Fruit fly (Drosophila melanogaster) whole organism, embryonic: Measurements from ENCODE around the gene Elal.
A peak's percentile ranks its signal among the peaks of the same experiment; 100 is the strongest.

Experiments used
- ATbp ChIP-seq: fragments of 200-800 bp; sonication (Bioruptor generic); optimal IDR thresholded peaks from 2 replicates; lab custom pipeline; 2017; ENCODE audit warnings: missing biosample characterization, mild to moderate bottlenecking, missing genetic modification characterization, missing genetic modification reagents
- Adf1 ChIP-seq: fragments of 200-800 bp; sonication (Bioruptor generic); IDR thresholded peaks from 2 replicates; pipeline ENCODE4 v1.3.6; 2022; ENCODE audit warnings: missing biosample characterization, missing genetic modification characterization
- Atf6 ChIP-seq: fragments of 200-800 bp; sonication (Bioruptor generic); IDR thresholded peaks from 2 replicates; pipeline ENCODE4 v1.3.6; 2022; ENCODE audit warnings: missing biosample characterization, missing genetic modification characterization
- Bdp1 ChIP-seq: fragments of 200-800 bp; sonication (Bioruptor generic); optimal IDR thresholded peaks from 3 replicates; lab custom pipeline; 2016; ENCODE audit warnings: missing biosample characterization, missing genetic modification characterization
- Bgb ChIP-seq: fragments of 200-800 bp; sonication (Bioruptor generic); IDR thresholded peaks from 2 replicates; pipeline ENCODE4 v1.3.6; 2022; ENCODE audit warnings: missing biosample characterization, missing genetic modification characterization; ENCODE audit not compliant: partially characterized antibody
- Blimp-1 ChIP-seq: fragments of 200-800 bp; sonication (Bioruptor generic); optimal IDR thresholded peaks from 3 replicates; lab custom pipeline; 2018; ENCODE audit warnings: missing biosample characterization, missing genetic modification characterization, mild to moderate bottlenecking, moderate library complexity, missing genetic modification reagents
- Bteb2 ChIP-seq: fragments of 200-800 bp; sonication (Bioruptor generic); optimal IDR thresholded peaks from 2 replicates; lab custom pipeline; 2016; ENCODE audit warnings: missing biosample characterization, missing genetic modification characterization
- CG11085 ChIP-seq: fragments of 200-800 bp; sonication (Bioruptor generic); IDR thresholded peaks from 2 replicates; pipeline ENCODE4 v1.3.6; 2022; ENCODE audit warnings: missing biosample characterization, missing genetic modification characterization
- CG11093 ChIP-seq: fragments of 200-800 bp; sonication (Bioruptor generic); IDR thresholded peaks from 3 replicates; pipeline ENCODE4 v1.3.6; 2022; ENCODE audit warnings: missing biosample characterization, missing genetic modification characterization
- CG12104 ChIP-seq: fragments of 200-800 bp; sonication (Bioruptor generic); optimal IDR thresholded peaks from 3 replicates; lab custom pipeline; 2016; ENCODE audit warnings: missing biosample characterization, missing genetic modification characterization
- CG18619 ChIP-seq: fragments of 200-800 bp; sonication (Bioruptor generic); optimal IDR thresholded peaks from 3 replicates; lab custom pipeline; 2017; ENCODE audit warnings: missing biosample characterization, mild to moderate bottlenecking, missing genetic modification characterization
- CG2889 ChIP-seq: fragments of 200-800 bp; sonication (Bioruptor generic); IDR thresholded peaks from 3 replicates; pipeline ENCODE4 v1.3.6; 2022; ENCODE audit warnings: missing biosample characterization, missing genetic modification characterization
- CG30020 ChIP-seq: fragments of 200-800 bp; optimal IDR thresholded peaks from 2 replicates; lab custom pipeline; 2019; ENCODE audit warnings: missing biosample characterization, mild to moderate bottlenecking, missing genetic modification characterization, moderate library complexity
- CG30403 ChIP-seq: fragments of 200-800 bp; sonication (Bioruptor generic); optimal IDR thresholded peaks from 3 replicates; lab custom pipeline; 2016; ENCODE audit warnings: missing biosample characterization, missing genetic modification characterization
- CG42726 ChIP-seq: fragments of 200-800 bp; sonication (Bioruptor generic); IDR thresholded peaks from 2 replicates; pipeline ENCODE4 v1.3.6; 2022; ENCODE audit warnings: missing biosample characterization, missing genetic modification characterization; ENCODE audit not compliant: partially characterized antibody
- CG4328 ChIP-seq: fragments of 200-800 bp; sonication (Bioruptor generic); optimal IDR thresholded peaks from 3 replicates; lab custom pipeline; 2017; ENCODE audit warnings: missing biosample characterization, missing genetic modification reagents, missing genetic modification characterization
- CG4707 ChIP-seq: fragments of 200-800 bp; sonication (Bioruptor generic); optimal IDR thresholded peaks from 2 replicates; lab custom pipeline; 2018; ENCODE audit warnings: missing biosample characterization, mild to moderate bottlenecking, missing genetic modification characterization, moderate library complexity
- CG5245 ChIP-seq: fragments of 200-800 bp; sonication (Bioruptor generic); optimal IDR thresholded peaks from 3 replicates; lab custom pipeline; 2016; ENCODE audit warnings: missing biosample characterization, missing genetic modification characterization
- CG8089 ChIP-seq: fragments of 200-800 bp; sonication (Bioruptor generic); optimal IDR thresholded peaks from 3 replicates; lab custom pipeline; 2016; ENCODE audit warnings: missing biosample characterization, missing genetic modification characterization
- CG9609 ChIP-seq: fragments of 200-800 bp; sonication (Bioruptor generic); optimal IDR thresholded peaks from 3 replicates; lab custom pipeline; 2016; ENCODE audit warnings: missing biosample characterization, missing genetic modification characterization
- CHES-1-like ChIP-seq: fragments of 200-800 bp; sonication (Bioruptor generic); optimal IDR thresholded peaks from 2 replicates; lab custom pipeline; 2016; ENCODE audit warnings: missing biosample characterization, missing genetic modification characterization
- D ChIP-seq, 2 experiments: fragments of 200-800 bp in 1 of 2; fragments of >200 bp in 1 of 2; sonication (Bioruptor generic) in 1 of 2; optimal IDR thresholded peaks; 2 replicates in 1 of 2; 3 replicates in 1 of 2; lab custom pipeline; 2017; ENCODE audit warnings: mild to moderate bottlenecking in 1 of 2, missing biosample characterization in 1 of 2, missing genetic modification characterization in 1 of 2, missing genetic modification reagents in 1 of 2
- E2f2 ChIP-seq: fragments of 200-800 bp; sonication (Bioruptor generic); IDR thresholded peaks from 2 replicates; pipeline ENCODE4 v1.3.6; 2022; ENCODE audit warnings: missing biosample characterization, missing genetic modification characterization
- Elba2 ChIP-seq: fragments of 200-800 bp; sonication (Bioruptor generic); optimal IDR thresholded peaks from 3 replicates; lab custom pipeline; 2016; ENCODE audit warnings: missing biosample characterization, missing genetic modification characterization
- Gsc ChIP-seq: fragments of 200-800 bp; sonication (Bioruptor generic); IDR thresholded peaks from 2 replicates; pipeline ENCODE4 v1.3.6; 2022; ENCODE audit warnings: missing biosample characterization, missing genetic modification characterization
- Hr3 ChIP-seq: fragments of 200-800 bp; sonication (Bioruptor generic); optimal IDR thresholded peaks from 3 replicates; lab custom pipeline; 2016; ENCODE audit warnings: missing biosample characterization, missing genetic modification characterization
- MESR4 ChIP-seq: fragments of 200-800 bp; sonication (Bioruptor generic); optimal IDR thresholded peaks from 2 replicates; lab custom pipeline; 2018; ENCODE audit warnings: missing biosample characterization, mild to moderate bottlenecking, missing genetic modification characterization, moderate library complexity
- NC2β ChIP-seq: fragments of 200-800 bp; sonication (Bioruptor generic); optimal IDR thresholded peaks from 2 replicates; lab custom pipeline; 2016; ENCODE audit warnings: missing biosample characterization, missing genetic modification characterization
- Pdp1 ChIP-seq, 2 experiments: fragments of 200-800 bp; sonication (Bioruptor generic); optimal IDR thresholded peaks; 3 replicates each; lab custom pipeline; 2016; ENCODE audit warnings: missing biosample characterization in 2 of 2, missing genetic modification characterization in 2 of 2, mild to moderate bottlenecking in 1 of 2, moderate library complexity in 1 of 2
- Spps ChIP-seq: fragments of 200-800 bp; sonication (Bioruptor generic); optimal IDR thresholded peaks from 2 replicates; lab custom pipeline; 2018; ENCODE audit warnings: missing biosample characterization, mild to moderate bottlenecking, missing genetic modification characterization
- al ChIP-seq: fragments of 200-800 bp; sonication (Bioruptor generic); IDR thresholded peaks from 2 replicates; pipeline ENCODE4 v1.3.6; 2022; ENCODE audit warnings: missing biosample characterization, missing genetic modification characterization
- amos ChIP-seq: fragments of 200-800 bp; sonication (Bioruptor generic); IDR thresholded peaks from 2 replicates; pipeline ENCODE4 v1.3.6; 2022; ENCODE audit warnings: missing biosample characterization, missing genetic modification characterization; ENCODE audit not compliant: partially characterized antibody
- aop ChIP-seq: fragments of 200-800 bp; sonication (Bioruptor generic); IDR thresholded peaks from 2 replicates; pipeline ENCODE4 v1.3.6; 2022; ENCODE audit warnings: missing biosample characterization, missing genetic modification characterization
- bab2 ChIP-seq: fragments of 200-800 bp; sonication (Bioruptor generic); optimal IDR thresholded peaks from 2 replicates; lab custom pipeline; 2016; ENCODE audit warnings: missing biosample characterization, missing genetic modification characterization
- corto ChIP-seq: fragments of 200-800 bp; sonication (Bioruptor generic); optimal IDR thresholded peaks from 2 replicates; lab custom pipeline; 2016; ENCODE audit warnings: missing biosample characterization, mild to moderate bottlenecking, missing genetic modification characterization, moderate library complexity
- croc ChIP-seq: fragments of 200-800 bp; sonication (Bioruptor generic); conservative IDR thresholded peaks from 3 replicates; pipeline ENCODE4 v1.3.6; 2022; ENCODE audit warnings: missing biosample characterization, missing genetic modification characterization
- crol ChIP-seq: fragments of 200-800 bp; sonication (Bioruptor generic); IDR thresholded peaks from 2 replicates; pipeline ENCODE4 v1.3.6; 2022; ENCODE audit warnings: missing biosample characterization, missing genetic modification characterization
- cwo ChIP-seq: fragments of 200-800 bp; sonication (Bioruptor generic); optimal IDR thresholded peaks from 3 replicates; lab custom pipeline; 2017; ENCODE audit warnings: missing biosample characterization, missing genetic modification characterization, mild to moderate bottlenecking, moderate library complexity, missing genetic modification reagents
- dmrt99B ChIP-seq: fragments of 200-800 bp; sonication (Bioruptor generic); optimal IDR thresholded peaks from 2 replicates; lab custom pipeline; 2018; ENCODE audit warnings: missing biosample characterization, mild to moderate bottlenecking, missing genetic modification characterization, moderate library complexity
- emc ChIP-seq: fragments of 200-800 bp; sonication (Bioruptor generic); optimal IDR thresholded peaks from 2 replicates; lab custom pipeline; 2016; ENCODE audit warnings: missing biosample characterization, missing genetic modification characterization
- ham ChIP-seq: fragments of 200-800 bp; sonication (Bioruptor generic); IDR thresholded peaks from 2 replicates; pipeline ENCODE4 v1.3.6; 2022; ENCODE audit warnings: missing biosample characterization, missing genetic modification characterization
- hb ChIP-seq: fragments of 200-800 bp; sonication (Bioruptor generic); IDR thresholded peaks from 3 replicates; pipeline ENCODE4 v1.3.6; 2022; ENCODE audit warnings: missing biosample characterization, missing genetic modification characterization; ENCODE audit not compliant: partially characterized antibody
- hkb ChIP-seq, 2 experiments: fragments of 200-800 bp in 1 of 2; fragments of >200 bp in 1 of 2; sonication (Bioruptor generic) in 1 of 2; IDR thresholded peaks in 1 of 2; optimal IDR thresholded peaks in 1 of 2; 2 replicates each; pipeline versions ENCODE4 v1.3.6 to Lab custom; 2017 to 2022; ENCODE audit warnings: missing biosample characterization in 1 of 2, missing genetic modification characterization in 1 of 2
- jumu ChIP-seq: fragments of 200-800 bp; sonication (Bioruptor generic); optimal IDR thresholded peaks from 3 replicates; lab custom pipeline; 2016; ENCODE audit warnings: missing biosample characterization, missing genetic modification characterization
- kah ChIP-seq: fragments of 200-800 bp; sonication (Bioruptor generic); optimal IDR thresholded peaks from 2 replicates; lab custom pipeline; 2018; ENCODE audit warnings: missing biosample characterization, mild to moderate bottlenecking, missing genetic modification characterization
- phol ChIP-seq: fragments of 200-800 bp; sonication (Bioruptor generic); optimal IDR thresholded peaks from 3 replicates; lab custom pipeline; 2018; ENCODE audit warnings: missing biosample characterization, mild to moderate bottlenecking, missing genetic modification characterization, moderate library complexity
- pita ChIP-seq: fragments of 200-800 bp; sonication (Bioruptor generic); optimal IDR thresholded peaks from 2 replicates; lab custom pipeline; 2017; ENCODE audit warnings: missing biosample characterization, mild to moderate bottlenecking, missing genetic modification characterization
- run ChIP-seq: fragments of 200-800 bp; sonication (Bioruptor generic); optimal IDR thresholded peaks from 3 replicates; lab custom pipeline; 2018; ENCODE audit warnings: missing biosample characterization, mild to moderate bottlenecking, missing genetic modification characterization
- shn ChIP-seq: fragments of 200-800 bp; sonication (Bioruptor generic); optimal IDR thresholded peaks from 3 replicates; lab custom pipeline; 2016; ENCODE audit warnings: missing biosample characterization, missing genetic modification characterization
- usp ChIP-seq: fragments of >200 bp; optimal IDR thresholded peaks from 2 replicates; lab custom pipeline; 2017; ENCODE audit warnings: missing biosample characterization, missing genetic modification characterization

Elal gene

dm6 chr3R:24876843-24877457 lies 11.8 kb downstream of the Elal start, which contains the start of the genes CG11089 and CG31381 (continued):
- TF ChIP-seq CG30403 (GFP tag; lab: Kevin White, UChicago): no peak
- TF ChIP-seq NC2β (GFP tag; lab: Kevin White, UChicago): no peak
- no peak for TF ChIP-seq CG4328
- no peak for TF ChIP-seq CG11093 (GFP tag; lab: Robert Waterston, UW)
- TF ChIP-seq dmrt99B (tag; lab: Kevin White, UChicago): no peak
- TF ChIP-seq aop (GFP tag; lab: Robert Waterston, UW): no peak
- 0 out of 3 replicates have a peak, but pooled peaks have one; percentile 3 for TF ChIP-seq croc (GFP tag; lab: Robert Waterston, UW)
- no peak for TF ChIP-seq Spps (tag; lab: Kevin White, UChicago)
- TF ChIP-seq kah (GFP tag; lab: Kevin White, UChicago): peak; percentile 99
- peak; percentile 22 for TF ChIP-seq MESR4 (GFP tag; lab: Kevin White, UChicago)
- TF ChIP-seq shn (GFP tag; lab: Kevin White, UChicago): no peak
- no peak for TF ChIP-seq CG18619 (GFP tag; lab: Kevin White, UChicago)
- TF ChIP-seq Bteb2 (GFP tag; lab: Kevin White, UChicago): no peak
- TF ChIP-seq phol (tag; lab: Kevin White, UChicago): peak; percentile 21
- no peak for TF ChIP-seq emc
- no peak for TF ChIP-seq Bgb
- no peak for TF ChIP-seq hkb (optimal IDR thresholded peaks at IDR 0.05; lab: Kevin White, UChicago)
- TF ChIP-seq hkb (GFP tag; IDR thresholded peaks at IDR 0.05; lab: Robert Waterston, UW): no peak
- TF ChIP-seq pita (GFP tag; lab: Kevin White, UChicago): no peak
- no peak for TF ChIP-seq CG9609
- no peak for TF ChIP-seq amos (GFP tag; lab: Robert Waterston, UW)
- TF ChIP-seq cwo (GFP tag; lab: Kevin White, UChicago): peak; percentile 94
- TF ChIP-seq al (GFP tag; lab: Robert Waterston, UW): no peak
- TF ChIP-seq CG4707 (GFP tag; lab: Kevin White, UChicago): no peak
- TF ChIP-seq jumu (GFP tag; lab: Kevin White, UChicago): no peak
- TF ChIP-seq run (tag; lab: Kevin White, UChicago): peak; percentile 37
- TF ChIP-seq CG42726 (GFP tag; lab: Robert Waterston, UW): no peak
- TF ChIP-seq Hr3: no peak
- TF ChIP-seq Atf6 (GFP tag; lab: Robert Waterston, UW): no peak
- no peak for TF ChIP-seq Blimp-1 (GFP tag; lab: Kevin White, UChicago)
- no peak for TF ChIP-seq Pdp1 (GFP tag; optimal IDR thresholded peaks at IDR 0.05; lab: Kevin White, UChicago)
- no peak for TF ChIP-seq ham
- no peak for TF ChIP-seq usp
- peak; percentile 2 for TF ChIP-seq CG30020 (tag; lab: Kevin White, UChicago)
- TF ChIP-seq E2f2 (GFP tag; lab: Robert Waterston, UW): peak; percentile 97
- TF ChIP-seq hb (GFP tag; lab: Robert Waterston, UW): no peak
- no peak for TF ChIP-seq Bdp1 (GFP tag; lab: Kevin White, UChicago)
- no peak for TF ChIP-seq CG11085 (GFP tag; lab: Robert Waterston, UW)
- no peak for TF ChIP-seq corto (GFP tag; lab: Kevin White, UChicago)
- TF ChIP-seq CG12104 (GFP tag; lab: Kevin White, UChicago): peak; percentile 38
- no peak for TF ChIP-seq Gsc (GFP tag; lab: Robert Waterston, UW)
- TF ChIP-seq Elba2 (GFP tag; lab: Kevin White, UChicago): peak; percentile 13
- TF ChIP-seq D (optimal IDR thresholded peaks at IDR 0.05; lab: Kevin White, UChicago): no peak
- TF ChIP-seq D (GFP tag; optimal IDR thresholded peaks at IDR 0.05; lab: Kevin White, UChicago): no peak
- no peak for TF ChIP-seq crol (GFP tag; lab: Robert Waterston, UW)
- no peak for TF ChIP-seq CG2889 (GFP tag; lab: Robert Waterston, UW)
- TF ChIP-seq CG8089 (GFP tag; lab: Kevin White, UChicago): no peak
- TF ChIP-seq CHES-1-like (GFP tag; lab: Kevin White, UChicago): no peak
- no peak for TF ChIP-seq CG5245 (GFP tag; lab: Kevin White, UChicago)
- TF ChIP-seq Adf1 (GFP tag; lab: Robert Waterston, UW): no peak
- no peak for TF ChIP-seq bab2 (GFP tag; lab: Kevin White, UChicago)
- no peak for TF ChIP-seq ATbp
